Worm (Caenorhabditis elegans) whole organism, young adult: ENCODE measurements around the gene nhr-213.

ENCODE experiments used
- B0336.3 ChIP-seq: fragments of 200-800 bp; sonication (Bioruptor generic); IDR thresholded peaks from 2 replicates; pipeline ENCODE4 v1.3.6; 2022; ENCODE audit warnings: missing genetic modification characterization, missing compliant biosample characterization
- D2030.7 ChIP-seq: fragments of 200-800 bp; sonication (Bioruptor generic); IDR thresholded peaks from 2 replicates; pipeline ENCODE4 v1.3.6; 2022; ENCODE audit warnings: missing genetic modification reagents, missing genetic modification characterization, missing compliant biosample characterization
- F39B2.1 ChIP-seq: fragments of 200-800 bp; sonication (Bioruptor generic); IDR thresholded peaks from 2 replicates; pipeline ENCODE4 v1.3.6; 2022; ENCODE audit warnings: missing genetic modification reagents, missing genetic modification characterization, missing compliant biosample characterization
- F57A8.1 ChIP-seq: fragments of 200-800 bp; sonication (Bioruptor generic); optimal IDR thresholded peaks from 2 replicates; lab custom pipeline; 2018; ENCODE audit warnings: mild to moderate bottlenecking, missing genetic modification characterization, moderate library complexity, missing compliant biosample characterization
- K11D2.4 ChIP-seq: fragments of 200-800 bp; sonication (Bioruptor generic); IDR thresholded peaks from 2 replicates; pipeline ENCODE4 v1.3.6; 2022; ENCODE audit warnings: missing genetic modification reagents, missing genetic modification characterization, missing compliant biosample characterization
- Y79H2A.3 ChIP-seq: fragments of 200-800 bp; sonication (Bioruptor generic); conservative IDR thresholded peaks from 2 replicates; pipeline ENCODE4 v1.3.6; 2022; ENCODE audit warnings: missing genetic modification reagents, missing genetic modification characterization, missing compliant biosample characterization
- aptf-2 ChIP-seq: fragments of 200-800 bp; sonication (Bioruptor generic); conservative IDR thresholded peaks from 2 replicates; pipeline ENCODE4 v1.3.6; 2022; ENCODE audit warnings: missing genetic modification reagents, missing genetic modification characterization, missing compliant biosample characterization
- attf-3 ChIP-seq: fragments of 200-800 bp; sonication (Bioruptor generic); conservative IDR thresholded peaks from 2 replicates; pipeline ENCODE4 v1.3.6; 2022; ENCODE audit warnings: missing genetic modification reagents, missing genetic modification characterization, missing compliant biosample characterization
- ccch-3 ChIP-seq: fragments of 200-800 bp; sonication (Bioruptor generic); optimal IDR thresholded peaks from 2 replicates; lab custom pipeline; 2018; ENCODE audit warnings: mild to moderate bottlenecking, missing genetic modification characterization, missing compliant biosample characterization
- cebp-1 ChIP-seq, 2 experiments: fragments of 200-800 bp in 1 of 2; sonication (Bioruptor generic) in 1 of 2; sonication (generic microtip) in 1 of 2; IDR thresholded peaks in 1 of 2; optimal IDR thresholded peaks in 1 of 2; 2 replicates each; pipeline versions ENCODE4 v1.3.6 to Lab custom; 2017 to 2022; ENCODE audit warnings: missing compliant biosample characterization in 2 of 2, missing genetic modification characterization in 2 of 2, mild to moderate bottlenecking in 1 of 2, missing genetic modification reagents in 1 of 2, moderate library complexity in 1 of 2
- ceh-79 ChIP-seq: sonication (generic microtip); optimal IDR thresholded peaks from 2 replicates; lab custom pipeline; 2017; ENCODE audit warnings: mild to moderate bottlenecking, missing genetic modification characterization, missing compliant biosample characterization
- die-1 ChIP-seq: sonication (generic microtip); optimal IDR thresholded peaks from 2 replicates; lab custom pipeline; 2016; ENCODE audit warnings: missing genotype, mild to moderate bottlenecking, missing genetic modification characterization, missing compliant biosample characterization
- dox-1 ChIP-seq: fragments of 200-800 bp; sonication (Bioruptor generic); IDR thresholded peaks from 2 replicates; pipeline ENCODE4 v1.3.6; 2022; ENCODE audit warnings: missing genetic modification reagents, missing genetic modification characterization, missing compliant biosample characterization
- dpl-1 ChIP-seq: fragments of 150-350 bp; optimal IDR thresholded peaks from 2 replicates; lab custom pipeline; 2014; ENCODE audit warnings: missing biosample characterization, missing genetic modification reagents, missing genetic modification characterization
- egl-18 ChIP-seq: fragments of 200-800 bp; sonication (Bioruptor generic); IDR thresholded peaks from 2 replicates; pipeline ENCODE4 v1.3.6; 2022; ENCODE audit warnings: missing genetic modification reagents, missing genetic modification characterization, missing compliant biosample characterization
- ekl-4 ChIP-seq: fragments of 200-800 bp; sonication (Bioruptor generic); IDR thresholded peaks from 2 replicates; pipeline ENCODE4 v1.3.6; 2022; ENCODE audit warnings: missing genetic modification reagents, missing genetic modification characterization, missing compliant biosample characterization
- ets-4 ChIP-seq: fragments of 200-800 bp; sonication (Bioruptor generic); optimal IDR thresholded peaks from 2 replicates; lab custom pipeline; 2018; ENCODE audit warnings: mild to moderate bottlenecking, missing genetic modification characterization, missing compliant biosample characterization
- hrde-1 ChIP-seq: sonication (generic microtip); optimal IDR thresholded peaks from 2 replicates; lab custom pipeline; 2016; ENCODE audit warnings: missing genetic modification characterization, mild to moderate bottlenecking, missing compliant biosample characterization, moderate library complexity, missing genotype, missing genetic modification reagents, borderline replicate concordance
- lin-40 ChIP-seq: sonication (generic microtip); optimal IDR thresholded peaks from 2 replicates; lab custom pipeline; 2016; ENCODE audit warnings: missing genetic modification characterization, mild to moderate bottlenecking, missing compliant biosample characterization, missing genotype, missing genetic modification reagents
- lin-54 ChIP-seq: fragments of 200-800 bp; sonication (Bioruptor generic); optimal IDR thresholded peaks from 2 replicates; lab custom pipeline; 2018; ENCODE audit warnings: mild to moderate bottlenecking, missing genetic modification characterization, missing compliant biosample characterization
- lir-1 ChIP-seq: fragments of 200-800 bp; sonication (Bioruptor generic); conservative IDR thresholded peaks from 2 replicates; pipeline ENCODE4 v1.3.6; 2022; ENCODE audit warnings: missing genetic modification reagents, missing genetic modification characterization, missing compliant biosample characterization
- lsy-27 ChIP-seq: sonication (generic microtip); optimal IDR thresholded peaks from 2 replicates; lab custom pipeline; 2017; ENCODE audit warnings: missing genetic modification characterization, mild to moderate bottlenecking, missing compliant biosample characterization, antibody characterized with exemption, missing genotype, borderline replicate concordance; ENCODE audit not compliant: insufficient read depth
- madf-3 ChIP-seq: fragments of 200-800 bp; sonication (Bioruptor generic); IDR thresholded peaks from 2 replicates; pipeline ENCODE4 v1.3.6; 2022; ENCODE audit warnings: missing genetic modification reagents, missing genetic modification characterization, missing compliant biosample characterization
- mcd-1 ChIP-seq: fragments of 200-800 bp; sonication (Bioruptor generic); IDR thresholded peaks from 2 replicates; pipeline ENCODE4 v1.3.6; 2022; ENCODE audit warnings: missing genetic modification reagents, missing genetic modification characterization, missing compliant biosample characterization
- mel-28 ChIP-seq: sonication (generic microtip); optimal IDR thresholded peaks from 2 replicates; lab custom pipeline; 2016; ENCODE audit warnings: borderline replicate concordance, mild to moderate bottlenecking, missing genetic modification characterization, missing compliant biosample characterization
- mes-4 ChIP-seq: sonication (generic microtip); optimal IDR thresholded peaks from 2 replicates; lab custom pipeline; 2016; ENCODE audit warnings: missing genotype, missing genetic modification characterization, missing compliant biosample characterization
- nfya-1 ChIP-seq: sonication (generic microtip); optimal IDR thresholded peaks from 2 replicates; lab custom pipeline; 2017; ENCODE audit warnings: antibody characterized with exemption, missing compliant biosample characterization, missing genetic modification characterization, borderline replicate concordance; ENCODE audit not compliant: insufficient read depth
- rcor-1 ChIP-seq: fragments of 200-800 bp; sonication (Bioruptor generic); IDR thresholded peaks from 2 replicates; pipeline ENCODE4 v1.3.6; 2022; ENCODE audit warnings: missing genetic modification reagents, missing genetic modification characterization, missing compliant biosample characterization
- rec-8 ChIP-seq, 2 experiments: sonication (generic microtip); optimal IDR thresholded peaks; 2 replicates each; lab custom pipeline; 2016; ENCODE audit warnings: mild to moderate bottlenecking in 2 of 2, missing genetic modification characterization in 2 of 2, missing genetic modification reagents in 2 of 2, missing genotype in 2 of 2, missing biosample characterization in 1 of 2, missing compliant biosample characterization in 1 of 2, moderate library complexity in 1 of 2
- repo-1 ChIP-seq: sonication (generic microtip); optimal IDR thresholded peaks from 2 replicates; lab custom pipeline; 2017; ENCODE audit warnings: mild to moderate bottlenecking, missing genetic modification characterization, missing compliant biosample characterization
- sdz-38 ChIP-seq: sonication (generic microtip); optimal IDR thresholded peaks from 2 replicates; lab custom pipeline; 2016; ENCODE audit warnings: missing genotype, missing genetic modification characterization, missing compliant biosample characterization
- snpc-1.1 ChIP-seq: sonication (generic microtip); optimal IDR thresholded peaks from 2 replicates; lab custom pipeline; 2017; ENCODE audit warnings: missing genetic modification characterization, mild to moderate bottlenecking, missing compliant biosample characterization, antibody characterized with exemption, moderate library complexity, missing genotype, missing genetic modification reagents; ENCODE audit not compliant: insufficient read depth
- snpc-1.3 ChIP-seq: sonication (generic microtip); optimal IDR thresholded peaks from 2 replicates; lab custom pipeline; 2017; ENCODE audit warnings: missing genetic modification characterization, mild to moderate bottlenecking, missing compliant biosample characterization, antibody characterized with exemption, moderate library complexity, missing genotype, missing genetic modification reagents; ENCODE audit not compliant: insufficient read depth
- tbp1 ChIP-seq: fragments of 200-800 bp; sonication (Bioruptor generic); optimal IDR thresholded peaks from 2 replicates; lab custom pipeline; 2018; ENCODE audit warnings: mild to moderate bottlenecking, missing genetic modification characterization, missing compliant biosample characterization
- unc-130 ChIP-seq: sonication (generic microtip); optimal IDR thresholded peaks from 2 replicates; lab custom pipeline; 2016; ENCODE audit warnings: missing genetic modification reagents, missing genetic modification characterization, missing compliant biosample characterization
- ztf-22 ChIP-seq: fragments of 200-800 bp; sonication (Bioruptor generic); optimal IDR thresholded peaks from 2 replicates; lab custom pipeline; 2018; ENCODE audit warnings: mild to moderate bottlenecking, missing genetic modification characterization, moderate library complexity, missing compliant biosample characterization
- ztf-28 ChIP-seq: fragments of 200-800 bp; sonication (Bioruptor generic); IDR thresholded peaks from 2 replicates; pipeline ENCODE4 v1.3.6; 2022; ENCODE audit warnings: missing genetic modification reagents, missing genetic modification characterization, missing compliant biosample characterization
- ztf-6 ChIP-seq: fragments of 200-800 bp; sonication (Bioruptor generic); IDR thresholded peaks from 2 replicates; pipeline ENCODE4 v1.3.6; 2022; ENCODE audit warnings: missing genetic modification reagents, missing genetic modification characterization, missing compliant biosample characterization

Gene nhr-213

ce11 chrV:15887708-15888295 lies 8.8 kb downstream of the nhr-213 start (continued):
- TF ChIP-seq snpc-1.1 (tag; lab: Kevin White, UChicago) (no peak), attf-3 (GFP tag; lab: Robert Waterston, UW) (no peak), K11D2.4 (no peak), cebp-1 (GFP tag; IDR thresholded peaks at IDR 0.05; lab: Robert Waterston, UW) (no peak), cebp-1 (tag; optimal IDR thresholded peaks at IDR 0.05; lab: Kevin White, UChicago) (peak; percentile 21), mel-28 (tag; lab: Kevin White, UChicago) (no peak), ets-4 (no peak), lsy-27 (no peak), ceh-79 (tag; lab: Kevin White, UChicago) (no peak), ztf-6 (GFP tag; lab: Robert Waterston, UW) (no peak), B0336.3 (no peak), snpc-1.3 (tag; lab: Kevin White, UChicago) (no peak), hrde-1 (tag; lab: Kevin White, UChicago) (no peak), D2030.7 (GFP tag; lab: Robert Waterston, UW) (no peak), sdz-38 (tag; lab: Kevin White, UChicago) (no peak), mes-4 (tag; lab: Kevin White, UChicago) (no peak), lin-54 (GFP tag; lab: Kevin White, UChicago) (no peak), F39B2.1 (GFP tag; lab: Robert Waterston, UW) (no peak), F57A8.1 (no peak), ztf-22 (peak; percentile 26), mcd-1 (GFP tag; lab: Robert Waterston, UW) (no peak), dox-1 (GFP tag; lab: Robert Waterston, UW) (peak; percentile 32; the same call in 1 of the 2 replicates), egl-18 (GFP tag; lab: Robert Waterston, UW) (no peak), ccch-3 (GFP tag; lab: Kevin White, UChicago) (no peak), die-1 (tag; lab: Kevin White, UChicago) (no peak), tbp1 (GFP tag; lab: Kevin White, UChicago) (no peak), lir-1 (no peak), rec-8 (tag; optimal IDR thresholded peaks at IDR 0.05; lab: Kevin White, UChicago) (no peak), ekl-4 (GFP tag; lab: Robert Waterston, UW) (no peak), nfya-1 (tag; lab: Kevin White, UChicago) (no peak), Y79H2A.3 (GFP tag; lab: Robert Waterston, UW) (no peak), madf-3 (no peak), rcor-1 (GFP tag; lab: Robert Waterston, UW) (no peak), aptf-2 (GFP tag; lab: Robert Waterston, UW) (no peak), dpl-1 (GFP tag; lab: Kevin White, UChicago) (no peak), repo-1 (no peak), unc-130 (no peak), lin-40 (no peak), ztf-28 (GFP tag; lab: Robert Waterston, UW) (no peak)
- TF ChIP-seq, all 124 proteins: peak for 6
